Fruit fly (Drosophila melanogaster) whole organism, pupa: ENCODE data around the gene Tsp26A.

Experiments
- CG14655 ChIP-seq: fragments of 200-800 bp; sonication (Bioruptor generic); optimal IDR thresholded peaks from 3 replicates; lab custom pipeline; 2017; ENCODE audit warnings: mild to moderate bottlenecking, missing biosample characterization, missing genetic modification reagents, missing genetic modification characterization
- CG15710 ChIP-seq: fragments of 200-800 bp; sonication (Bioruptor generic); optimal IDR thresholded peaks from 2 replicates; lab custom pipeline; 2018; ENCODE audit warnings: missing biosample characterization, mild to moderate bottlenecking, missing genetic modification characterization, moderate library complexity
- CG17806 ChIP-seq: fragments of 200-800 bp; sonication (Bioruptor generic); optimal IDR thresholded peaks from 2 replicates; lab custom pipeline; 2018; ENCODE audit warnings: missing biosample characterization, mild to moderate bottlenecking, missing genetic modification characterization, moderate library complexity
- CG32121 ChIP-seq: fragments of 200-800 bp; sonication (Bioruptor generic); IDR thresholded peaks from 2 replicates; pipeline ENCODE4 v1.3.6; 2022; ENCODE audit warnings: missing biosample characterization, missing genetic modification characterization
- CG34367 ChIP-seq: fragments of 200-800 bp; sonication (Bioruptor generic); optimal IDR thresholded peaks from 2 replicates; lab custom pipeline; 2018; ENCODE audit warnings: missing biosample characterization, mild to moderate bottlenecking, missing genetic modification characterization
- CG4496 ChIP-seq: fragments of 200-800 bp; sonication (Bioruptor generic); IDR thresholded peaks from 3 replicates; pipeline ENCODE4 v1.3.6; 2022; ENCODE audit warnings: missing biosample characterization, missing genetic modification characterization
- CG8301 ChIP-seq: fragments of 200-800 bp; sonication (Bioruptor generic); optimal IDR thresholded peaks from 2 replicates; lab custom pipeline; 2018; ENCODE audit warnings: missing biosample characterization, mild to moderate bottlenecking, missing genetic modification characterization
- CG9948 ChIP-seq: fragments of 200-800 bp; sonication (Bioruptor generic); optimal IDR thresholded peaks from 2 replicates; lab custom pipeline; 2018; ENCODE audit warnings: missing biosample characterization, mild to moderate bottlenecking, missing genetic modification characterization, moderate library complexity
- D1 ChIP-seq: fragments of 200-800 bp; sonication (Bioruptor generic); optimal IDR thresholded peaks from 2 replicates; lab custom pipeline; 2018; ENCODE audit warnings: missing biosample characterization, mild to moderate bottlenecking, missing genetic modification characterization, moderate library complexity
- EcR ChIP-seq: fragments of 200-800 bp; sonication (Bioruptor generic); optimal IDR thresholded peaks from 3 replicates; lab custom pipeline; 2019; ENCODE audit warnings: missing biosample characterization, missing genetic modification characterization, mild to moderate bottlenecking, moderate library complexity, missing genetic modification reagents
- Ets98B ChIP-seq: fragments of 200-800 bp; sonication (Bioruptor generic); IDR thresholded peaks from 2 replicates; pipeline ENCODE4 v1.3.6; 2022; ENCODE audit warnings: missing biosample characterization, missing genetic modification characterization
- Pif1B ChIP-seq: fragments of 200-800 bp; sonication (Bioruptor generic); optimal IDR thresholded peaks from 3 replicates; lab custom pipeline; 2016; ENCODE audit warnings: missing biosample characterization, missing genetic modification characterization
- gl ChIP-seq: fragments of 200-800 bp; sonication (Bioruptor generic); optimal IDR thresholded peaks from 2 replicates; lab custom pipeline; 2018; ENCODE audit warnings: missing biosample characterization, mild to moderate bottlenecking, missing genetic modification characterization
- rn ChIP-seq: fragments of 200-800 bp; sonication (Bioruptor generic); IDR thresholded peaks from 2 replicates; pipeline ENCODE4 v1.3.6; 2022; ENCODE audit warnings: missing biosample characterization, missing genetic modification characterization

DNA sequence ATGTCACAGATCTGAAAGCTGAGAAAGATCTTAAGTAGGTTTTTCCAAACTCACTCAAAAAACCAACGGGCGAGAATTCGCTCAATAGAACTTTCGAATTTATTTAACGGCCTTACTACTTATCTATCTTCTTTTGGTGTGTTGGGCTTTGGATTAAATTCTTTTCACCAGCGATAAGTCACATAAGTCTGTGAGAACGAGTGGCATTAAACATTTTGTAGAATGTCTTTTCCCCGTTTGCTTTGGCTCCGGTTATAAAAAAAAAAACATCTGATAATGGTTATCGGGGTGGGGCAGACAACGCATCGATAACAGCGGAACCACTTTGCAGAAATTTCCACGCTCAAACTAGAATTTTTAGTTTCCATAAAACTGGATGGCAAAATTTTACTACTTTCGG is 24.4 kb upstream of the Tsp26A start:
- TF ChIP-seq CG34367 (no peak), CG32121 (GFP tag; lab: Robert Waterston, UW) (no peak), gl (tag; lab: Kevin White, UChicago) (no peak), Pif1B (GFP tag; lab: Kevin White, UChicago) (no peak), CG14655 (GFP tag; lab: Kevin White, UChicago) (no peak), CG9948 (no peak), CG8301 (tag; lab: Kevin White, UChicago) (no peak), CG15710 (tag; lab: Kevin White, UChicago) (no peak), D1 (tag; lab: Kevin White, UChicago) (no peak), CG17806 (no peak), rn (GFP tag; lab: Robert Waterston, UW) (no peak), Ets98B (GFP tag; lab: Robert Waterston, UW) (no peak), CG4496 (no peak), EcR (GFP tag; lab: Kevin White, UChicago) (no peak)
